Worm (Caenorhabditis elegans): ENCODE measurements around the gene mib-1.

DNA sequence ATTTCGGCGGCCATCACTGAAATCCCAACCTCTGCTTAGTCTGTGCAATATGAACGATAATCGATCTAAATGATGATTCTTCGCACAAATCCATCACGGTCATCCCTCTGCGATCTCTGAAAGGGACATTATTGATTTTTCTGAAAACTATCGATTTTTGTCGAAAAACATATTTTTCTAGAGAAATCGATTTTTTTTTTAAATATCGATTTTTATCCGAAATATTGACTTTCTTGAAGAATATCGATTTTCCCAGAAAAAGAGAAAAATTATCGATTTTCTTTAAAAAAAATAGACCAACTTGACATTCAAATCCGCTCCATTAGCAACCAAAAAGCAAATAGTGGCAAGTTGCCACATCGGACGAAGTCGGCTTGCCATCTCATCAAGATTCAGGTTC is 3.1 kb downstream of the mib-1 start:
- TF ChIP-seq syd-9 (tag; optimal IDR thresholded peaks at IDR 0.05) (no peak), ttx-3 (tag; optimal IDR thresholded peaks at IDR 0.05) (no peak), ceh-31 (tag; optimal IDR thresholded peaks at IDR 0.05) (no peak), ceh-19 (GFP tag; optimal IDR thresholded peaks at IDR 0.05) (no peak), unc-55 (GFP tag; optimal IDR thresholded peaks at IDR 0.05) (no peak), lim-6 (tag; optimal IDR thresholded peaks at IDR 0.05) (no peak), dve-1 (tag; optimal IDR thresholded peaks at IDR 0.05) (no peak), elt-2 (tag; optimal IDR thresholded peaks at IDR 0.05) (no peak), nhr-11 (tag; optimal IDR thresholded peaks at IDR 0.05) (no peak)
